Worm (Caenorhabditis elegans) whole organism, L4 larva: ENCODE measurements around the gene ZK418.2.

Experiments
- T26A8.4 ChIP-seq: fragments of 200-800 bp; sonication (Bioruptor generic); IDR thresholded peaks from 2 replicates; pipeline ENCODE4 v1.3.6; 2022; ENCODE audit warnings: missing genetic modification characterization, missing compliant biosample characterization
- dmd-9 ChIP-seq: fragments of 200-800 bp; sonication (Bioruptor generic); IDR thresholded peaks from 2 replicates; pipeline ENCODE4 v1.3.6; 2022; ENCODE audit warnings: missing genetic modification reagents, missing genetic modification characterization, missing compliant biosample characterization
- fos-1 ChIP-seq: fragments of 150-350 bp; optimal IDR thresholded peaks from 2 replicates; lab custom pipeline; 2014; ENCODE audit warnings: missing biosample characterization, missing genetic modification characterization
- pha-4 ChIP-seq, 2 experiments: fragments of 150-350 bp in 1 of 2; fragments of 200-800 bp in 1 of 2; sonication (Bioruptor generic) in 1 of 2; IDR thresholded peaks in 1 of 2; optimal IDR thresholded peaks in 1 of 2; 2 replicates each; pipeline versions ENCODE4 v1.3.6 to Lab custom; 2014 to 2022; ENCODE audit warnings: missing genetic modification characterization in 2 of 2, missing genetic modification reagents in 2 of 2, missing biosample characterization in 1 of 2, missing compliant biosample characterization in 1 of 2

- no peak for TF ChIP-seq T26A8.4
- TF ChIP-seq pha-4 (GFP tag; IDR thresholded peaks at IDR 0.05; lab: Robert Waterston, UW) = no peak
- no peak for TF ChIP-seq pha-4 (tag; optimal IDR thresholded peaks at IDR 0.05; lab: Kevin White, UChicago)
- no peak for TF ChIP-seq fos-1 (tag; lab: Kevin White, UChicago)
- TF ChIP-seq dmd-9 = no peak
Measured at ce11 chrIII:7120477-7120876, 29.3 kb downstream of the ZK418.2 start.
